Worm (Caenorhabditis elegans) whole organism, L1 larva: Measurements from ENCODE around the gene C44B7.5.

Experiments used
- C16A3.4 ChIP-seq: fragments of 150-350 bp; optimal IDR thresholded peaks from 2 replicates; lab custom pipeline; 2014; ENCODE audit warnings: missing biosample characterization, missing genetic modification characterization
- F16B12.6 ChIP-seq: fragments of 150-350 bp; optimal IDR thresholded peaks from 2 replicates; lab custom pipeline; 2014; ENCODE audit warnings: missing biosample characterization, missing genetic modification characterization
- aha-1 ChIP-seq: fragments of 150-350 bp; optimal IDR thresholded peaks from 2 replicates; lab custom pipeline; 2014; ENCODE audit warnings: missing biosample characterization, missing genetic modification characterization
- alr-1 ChIP-seq: fragments of 200-800 bp; sonication (Bioruptor generic); optimal IDR thresholded peaks from 2 replicates; lab custom pipeline; 2018; ENCODE audit warnings: borderline replicate concordance, mild to moderate bottlenecking, missing genetic modification characterization, missing compliant biosample characterization
- aly-2 ChIP-seq: fragments of 150-350 bp; optimal IDR thresholded peaks from 2 replicates; lab custom pipeline; 2014; ENCODE audit warnings: missing biosample characterization, missing genetic modification characterization
- ama-1 ChIP-seq: fragments of 150-350 bp; optimal IDR thresholded peaks from 2 replicates; lab custom pipeline; 2014
- blmp-1 ChIP-seq: fragments of 150-350 bp; optimal IDR thresholded peaks from 2 replicates; lab custom pipeline; 2014; ENCODE audit warnings: missing biosample characterization, missing genetic modification characterization
- ceh-63 ChIP-seq: fragments of 200-800 bp; sonication (Bioruptor generic); optimal IDR thresholded peaks from 2 replicates; lab custom pipeline; 2018; ENCODE audit warnings: mild to moderate bottlenecking, missing genetic modification characterization, missing compliant biosample characterization
- ceh-90 ChIP-seq: sonication (generic microtip); optimal IDR thresholded peaks from 2 replicates; lab custom pipeline; 2016; ENCODE audit warnings: missing genetic modification characterization, missing compliant biosample characterization
- dpl-1 ChIP-seq, 3 experiments: fragments of 150-350 bp in 2 of 3; sonication (generic microtip) in 1 of 3; optimal IDR thresholded peaks; 2 replicates each; lab custom pipeline; 2014 to 2017; ENCODE audit warnings: missing biosample characterization in 3 of 3, missing genetic modification characterization in 3 of 3, missing genetic modification reagents in 3 of 3
- dsc-1 ChIP-seq: sonication (generic microtip); optimal IDR thresholded peaks from 2 replicates; lab custom pipeline; 2016; ENCODE audit warnings: mild to moderate bottlenecking, missing genetic modification characterization, missing compliant biosample characterization
- efl-1 ChIP-seq, 4 experiments: fragments of 150-350 bp; optimal IDR thresholded peaks in 3 of 4; peaks in 1 of 4; 1 replicate in 1 of 4; 2 replicates in 3 of 4; lab custom pipeline; 2014; ENCODE audit warnings: missing biosample characterization in 2 of 4, missing genetic modification characterization in 2 of 4, missing genetic modification reagents in 2 of 4
- efl-3 ChIP-seq: fragments of 200-800 bp; sonication (Bioruptor generic); optimal IDR thresholded peaks from 2 replicates; lab custom pipeline; 2018; ENCODE audit warnings: mild to moderate bottlenecking, missing genetic modification characterization, missing compliant biosample characterization
- egl-27 ChIP-seq, 2 experiments: fragments of 150-350 bp in 1 of 2; sonication (generic microtip); optimal IDR thresholded peaks; 3 replicates each; lab custom pipeline; 2017 to 2018; ENCODE audit warnings: missing biosample characterization in 2 of 2, missing genetic modification characterization in 2 of 2, missing genetic modification reagents in 2 of 2
- elt-3 ChIP-seq, 6 experiments: fragments of 150-350 bp in 1 of 6; sonication (generic microtip); optimal IDR thresholded peaks; 2 replicates each; lab custom pipeline; 2017 to 2018; ENCODE audit warnings: missing biosample characterization in 6 of 6, missing genetic modification characterization in 6 of 6, inconsistent platforms in 1 of 6
- fkh-8 ChIP-seq: sonication (generic microtip); optimal IDR thresholded peaks from 2 replicates; lab custom pipeline; 2016; ENCODE audit warnings: mild to moderate bottlenecking, missing genetic modification characterization, missing compliant biosample characterization
- grh-1 ChIP-seq: fragments of 200-800 bp; sonication (Bioruptor generic); IDR thresholded peaks from 2 replicates; pipeline ENCODE4 v1.3.6; 2022; ENCODE audit warnings: missing genetic modification reagents, missing genetic modification characterization, missing compliant biosample characterization
- hpl-2 ChIP-seq: fragments of 150-350 bp; optimal IDR thresholded peaks from 2 replicates; lab custom pipeline; 2014; ENCODE audit warnings: missing biosample characterization, missing genetic modification reagents, missing genetic modification characterization
- irx-1 ChIP-seq: sonication (generic microtip); optimal IDR thresholded peaks from 2 replicates; lab custom pipeline; 2016; ENCODE audit warnings: missing genetic modification characterization, missing compliant biosample characterization
- jun-1 ChIP-seq: fragments of 150-350 bp; optimal IDR thresholded peaks from 2 replicates; lab custom pipeline; 2014; ENCODE audit warnings: missing biosample characterization, missing genetic modification reagents, missing genetic modification characterization
- lin-14 ChIP-seq: fragments of 200-800 bp; sonication (Bioruptor generic); optimal IDR thresholded peaks from 2 replicates; lab custom pipeline; 2018; ENCODE audit warnings: mild to moderate bottlenecking, missing genetic modification characterization, moderate library complexity, missing compliant biosample characterization
- lin-35 ChIP-seq, 2 experiments: fragments of 150-350 bp; optimal IDR thresholded peaks; 2 replicates each; lab custom pipeline; 2014; ENCODE audit warnings: missing biosample characterization in 2 of 2, missing genetic modification characterization in 2 of 2, missing genetic modification reagents in 2 of 2
- lin-39 ChIP-seq: fragments of 150-350 bp; optimal IDR thresholded peaks from 2 replicates; lab custom pipeline; 2014; ENCODE audit warnings: missing biosample characterization, missing genetic modification reagents, missing genetic modification characterization
- lsy-2 ChIP-seq, 2 experiments: fragments of 150-350 bp; optimal IDR thresholded peaks; 2 replicates each; lab custom pipeline; 2014; ENCODE audit warnings: missing biosample characterization in 2 of 2, missing genetic modification characterization in 2 of 2
- mab-9 ChIP-seq: fragments of 200-800 bp; sonication (Bioruptor generic); IDR thresholded peaks from 2 replicates; pipeline ENCODE4 v1.3.6; 2022; ENCODE audit warnings: missing genetic modification reagents, missing genetic modification characterization, missing compliant biosample characterization
- nhr-12 ChIP-seq: sonication (generic microtip); optimal IDR thresholded peaks from 2 replicates; lab custom pipeline; 2017; ENCODE audit warnings: missing biosample characterization, missing genetic modification characterization
- nhr-28 ChIP-seq: fragments of 150-350 bp; optimal IDR thresholded peaks from 2 replicates; lab custom pipeline; 2014; ENCODE audit warnings: missing biosample characterization, missing genetic modification characterization
- nhr-47 ChIP-seq: sonication (generic microtip); optimal IDR thresholded peaks from 2 replicates; lab custom pipeline; 2016; ENCODE audit warnings: mild to moderate bottlenecking, missing genetic modification characterization, moderate library complexity, missing compliant biosample characterization
- nhr-76 ChIP-seq: sonication (generic microtip); optimal IDR thresholded peaks from 2 replicates; lab custom pipeline; 2017; ENCODE audit warnings: missing biosample characterization, missing genetic modification characterization
- nhr-84 ChIP-seq: sonication (generic microtip); optimal IDR thresholded peaks from 2 replicates; lab custom pipeline; 2017; ENCODE audit warnings: missing biosample characterization, missing genetic modification characterization
- pqm-1 ChIP-seq: sonication (generic microtip); optimal IDR thresholded peaks from 3 replicates; lab custom pipeline; 2017; ENCODE audit warnings: missing biosample characterization, missing genetic modification characterization
- rnt-1 ChIP-seq: sonication (generic microtip); optimal IDR thresholded peaks from 2 replicates; lab custom pipeline; 2016; ENCODE audit warnings: mild to moderate bottlenecking, missing genetic modification characterization, moderate library complexity, missing compliant biosample characterization
- skn-1 ChIP-seq: fragments of 150-350 bp; optimal IDR thresholded peaks from 2 replicates; lab custom pipeline; 2014; ENCODE audit warnings: missing biosample characterization, missing genetic modification characterization
- snpc-4 ChIP-seq: fragments of 150-350 bp; optimal IDR thresholded peaks from 2 replicates; lab custom pipeline; 2014; ENCODE audit warnings: missing biosample characterization, missing genetic modification characterization
- snu-23 ChIP-seq: sonication (generic microtip); optimal IDR thresholded peaks from 2 replicates; lab custom pipeline; 2016; ENCODE audit warnings: missing genetic modification characterization, missing compliant biosample characterization
- sox-4 ChIP-seq: sonication (generic microtip); optimal IDR thresholded peaks from 2 replicates; lab custom pipeline; 2016; ENCODE audit warnings: missing genetic modification characterization, missing compliant biosample characterization
- sptf-1 ChIP-seq: fragments of 150-350 bp; optimal IDR thresholded peaks from 2 replicates; lab custom pipeline; 2014; ENCODE audit warnings: missing biosample characterization, missing genetic modification characterization
- swsn-7 ChIP-seq: sonication (generic microtip); optimal IDR thresholded peaks from 2 replicates; lab custom pipeline; 2016; ENCODE audit warnings: missing genetic modification characterization, missing compliant biosample characterization
- tbx-2 ChIP-seq: sonication (generic microtip); optimal IDR thresholded peaks from 2 replicates; lab custom pipeline; 2016; ENCODE audit warnings: missing genetic modification characterization, missing compliant biosample characterization
- tlp-1 ChIP-seq: fragments of 150-350 bp; optimal IDR thresholded peaks from 2 replicates; lab custom pipeline; 2014; ENCODE audit warnings: missing biosample characterization, missing genetic modification characterization
- unc-130 ChIP-seq: fragments of 150-350 bp; optimal IDR thresholded peaks from 2 replicates; lab custom pipeline; 2017; ENCODE audit warnings: missing biosample characterization, missing genetic modification characterization, inconsistent platforms
- unc-30 ChIP-seq: sonication (generic microtip); optimal IDR thresholded peaks from 2 replicates; lab custom pipeline; 2017; ENCODE audit warnings: missing biosample characterization, missing genetic modification characterization
- unc-62 ChIP-seq: fragments of 150-350 bp; optimal IDR thresholded peaks from 2 replicates; lab custom pipeline; 2014; ENCODE audit warnings: missing biosample characterization, missing genetic modification reagents, missing genetic modification characterization
- unc-86 ChIP-seq: sonication (generic microtip); optimal IDR thresholded peaks from 2 replicates; lab custom pipeline; 2016; ENCODE audit warnings: missing genetic modification characterization, missing compliant biosample characterization
- unc-98 ChIP-seq: fragments of 200-800 bp; sonication (Bioruptor generic); IDR thresholded peaks from 2 replicates; pipeline ENCODE4 v1.3.6; 2022; ENCODE audit warnings: missing genetic modification characterization, missing compliant biosample characterization
- xbp-1 ChIP-seq: sonication (generic microtip); optimal IDR thresholded peaks from 2 replicates; lab custom pipeline; 2016; ENCODE audit warnings: missing genetic modification characterization, missing compliant biosample characterization
- zip-4 ChIP-seq: fragments of 200-800 bp; sonication (Bioruptor generic); optimal IDR thresholded peaks from 2 replicates; lab custom pipeline; 2018; ENCODE audit warnings: mild to moderate bottlenecking, missing genetic modification characterization, moderate library complexity, missing compliant biosample characterization
- ztf-4 ChIP-seq: fragments of 150-350 bp; optimal IDR thresholded peaks from 2 replicates; lab custom pipeline; 2014; ENCODE audit warnings: missing biosample characterization, missing genetic modification characterization

The C44B7.5 gene

DNA sequence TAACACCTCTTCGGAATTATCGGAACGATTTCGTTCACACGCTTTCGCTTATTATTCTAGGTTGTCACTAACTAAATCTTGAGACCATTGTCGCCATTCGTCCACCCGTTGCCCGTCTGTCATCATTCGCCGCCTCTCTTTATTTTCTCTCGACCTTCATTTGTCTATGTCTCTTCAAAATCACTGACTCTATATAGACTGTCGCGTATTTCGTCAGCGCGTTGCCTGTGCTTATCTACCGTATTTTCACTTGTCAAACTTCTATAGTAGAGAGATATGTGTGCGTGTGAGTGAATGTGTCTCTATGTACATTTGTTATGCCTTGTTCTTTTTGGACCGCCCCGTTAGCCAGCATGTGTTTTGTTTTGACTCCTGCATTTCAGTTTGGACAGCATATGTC is 43.3 kb downstream of the C44B7.5 start (continued):
- TF ChIP-seq elt-3 (tag; optimal IDR thresholded peaks at IDR 0.05; lab: Kevin White, UChicago) (peak in 4 of 6 experiments; percentile 19 to 81 (median 36)), unc-62 (no peak), lsy-2 (tag; optimal IDR thresholded peaks at IDR 0.05; lab: Kevin White, UChicago) (peak; percentile 32 to 87), ceh-90 (tag; lab: Kevin White, UChicago) (no peak), blmp-1 (tag; lab: Kevin White, UChicago) (peak; percentile 98), nhr-76 (no peak), unc-98 (GFP tag; lab: Robert Waterston, UW) (no peak), C16A3.4 (tag; lab: Kevin White, UChicago) (peak; percentile 25), nhr-12 (tag; lab: Kevin White, UChicago) (no peak), aha-1 (tag; lab: Kevin White, UChicago) (no peak), nhr-28 (tag; lab: Kevin White, UChicago) (no peak)

DNA sequence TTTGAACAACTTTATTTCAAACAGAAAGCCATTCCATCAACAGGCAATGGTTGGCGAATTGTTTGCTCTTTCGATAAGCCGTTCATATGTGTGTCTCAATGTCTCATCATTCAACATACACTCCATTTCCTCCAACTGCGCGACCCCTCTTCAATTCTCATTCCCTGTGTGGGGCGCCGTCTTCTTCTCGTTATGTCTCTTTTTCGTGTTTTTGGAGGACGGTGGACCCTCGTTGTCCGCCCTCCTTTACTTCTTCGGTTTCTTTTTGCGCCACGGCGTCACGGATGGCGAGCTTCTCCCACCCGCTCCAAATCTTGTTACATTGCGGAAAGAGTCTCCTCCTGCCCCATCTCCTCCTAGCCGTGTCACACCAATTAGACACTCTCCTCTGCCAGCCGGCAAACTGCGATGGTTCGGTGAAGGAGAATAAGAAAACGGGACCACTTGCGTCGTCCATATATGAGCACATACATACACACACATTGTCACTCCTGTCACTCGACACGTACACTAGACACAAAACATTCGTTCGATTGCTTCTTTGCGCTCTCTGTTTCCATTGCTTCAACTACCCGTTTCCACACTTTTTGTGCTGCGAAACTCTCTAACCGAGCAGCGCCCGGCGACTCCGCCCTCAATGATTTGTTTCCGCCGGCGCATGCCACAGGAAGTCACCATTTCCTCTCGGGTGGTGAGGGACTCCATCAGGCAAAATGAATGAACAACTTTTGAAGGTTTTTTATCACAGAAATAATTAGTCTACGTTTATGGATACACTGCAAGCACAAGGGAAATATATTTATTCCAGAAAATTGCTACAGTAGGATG is 44.1 kb downstream of the C44B7.5 start:
- TF ChIP-seq efl-1 (optimal IDR thresholded peaks at IDR 0.05; lab: Kevin White, UChicago): no peak
- TF ChIP-seq efl-1 (GFP tag; optimal IDR thresholded peaks at IDR 0.05 in 1 of 2; lab: Kevin White, UChicago): no peak
- no peak for TF ChIP-seq nhr-84
- TF ChIP-seq ama-1 (lab: Kevin White, UChicago): no peak
- TF ChIP-seq skn-1 (tag; lab: Kevin White, UChicago): no peak
- TF ChIP-seq lin-14 (GFP tag; lab: Kevin White, UChicago): peak; percentile 61
- TF ChIP-seq nhr-47: no peak
- TF ChIP-seq lin-39 (tag; lab: Kevin White, UChicago): no peak
- TF ChIP-seq tbx-2: peak; percentile 19
- TF ChIP-seq tlp-1 (tag; lab: Kevin White, UChicago): no peak
- peak; percentile 1 for TF ChIP-seq unc-86 (tag; lab: Kevin White, UChicago)
- TF ChIP-seq jun-1 (tag; lab: Kevin White, UChicago): no peak
- TF ChIP-seq efl-3 (GFP tag; lab: Kevin White, UChicago): no peak
- TF ChIP-seq fkh-8: peak; percentile 58
- TF ChIP-seq pqm-1 (tag; lab: Kevin White, UChicago): no peak

DNA sequence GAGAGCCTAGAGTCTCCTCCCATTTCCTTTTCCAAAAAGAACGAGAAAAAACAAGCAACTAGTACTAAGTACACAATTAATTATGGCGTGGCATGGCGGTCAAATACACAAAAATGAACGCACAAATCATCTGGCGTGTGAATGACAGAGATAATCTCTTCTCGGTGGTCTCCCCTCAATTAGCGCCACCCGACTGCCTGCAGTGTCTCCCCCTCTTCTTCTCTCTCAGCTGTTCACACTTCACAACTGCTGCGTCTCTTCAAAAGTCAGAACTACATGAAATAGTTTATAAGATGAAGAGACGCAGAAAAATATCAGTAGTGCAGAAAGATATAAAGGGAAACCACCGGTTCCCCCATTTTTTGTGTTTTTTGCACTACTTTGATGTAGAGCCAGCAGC is 45.0 kb downstream of the C44B7.5 start:
- TF ChIP-seq jun-1 (tag; lab: Kevin White, UChicago): no peak
- TF ChIP-seq sox-4 (tag; lab: Kevin White, UChicago): peak; percentile 23
- TF ChIP-seq sptf-1 (tag; lab: Kevin White, UChicago): no peak
- no peak for TF ChIP-seq snpc-4 (tag; lab: Kevin White, UChicago)
- no peak for TF ChIP-seq F16B12.6 (tag; lab: Kevin White, UChicago)
- TF ChIP-seq aly-2 (tag; lab: Kevin White, UChicago): no peak
- TF ChIP-seq egl-27 (tag; optimal IDR thresholded peaks at IDR 0.05; lab: Kevin White, UChicago): peak in 1 of 2 experiments; percentile 26
- no peak for TF ChIP-seq nhr-12 (tag; lab: Kevin White, UChicago)
- no peak for TF ChIP-seq ceh-63
- TF ChIP-seq elt-3 (tag; optimal IDR thresholded peaks at IDR 0.05; lab: Kevin White, UChicago): peak in 4 of 6 experiments; percentile 1 to 68 (median 34)
- TF ChIP-seq mab-9 (GFP tag; lab: Robert Waterston, UW): no peak
- peak; percentile 96 for TF ChIP-seq lin-14 (GFP tag; lab: Kevin White, UChicago)
- TF ChIP-seq dpl-1 (GFP tag; optimal IDR thresholded peaks at IDR 0.05; lab: Kevin White, UChicago): peak; percentile 4 to 21 (median 16)
- TF ChIP-seq unc-130: peak; percentile 26
- no peak for TF ChIP-seq zip-4
- TF ChIP-seq alr-1: no peak
- TF ChIP-seq lin-35 (GFP tag; optimal IDR thresholded peaks at IDR 0.05; lab: Kevin White, UChicago): peak; percentile 18 to 25
- TF ChIP-seq unc-30 (tag; lab: Kevin White, UChicago): no peak
- TF ChIP-seq aha-1 (tag; lab: Kevin White, UChicago): no peak
- TF ChIP-seq snu-23 (GFP tag; lab: Kevin White, UChicago): peak; percentile 58
- no peak for TF ChIP-seq hpl-2 (GFP tag; lab: Kevin White, UChicago)
- no peak for TF ChIP-seq grh-1
- TF ChIP-seq ztf-4: peak; percentile 45
- TF ChIP-seq rnt-1 (tag; lab: Kevin White, UChicago): peak; percentile 88
- no peak for TF ChIP-seq unc-62
- TF ChIP-seq efl-1 (optimal IDR thresholded peaks at IDR 0.05; lab: Kevin White, UChicago): peak; percentile 27 to 36
- peak in 1 of 2 experiments; percentile 60 for TF ChIP-seq efl-1 (GFP tag; optimal IDR thresholded peaks at IDR 0.05 in 1 of 2; lab: Kevin White, UChicago)
- TF ChIP-seq xbp-1 (tag; lab: Kevin White, UChicago): peak; percentile 16
- TF ChIP-seq tlp-1 (tag; lab: Kevin White, UChicago): no peak
- TF ChIP-seq swsn-7 (tag; lab: Kevin White, UChicago): peak; percentile 18
- peak; percentile 62 for TF ChIP-seq dsc-1 (tag; lab: Kevin White, UChicago)
- TF ChIP-seq irx-1 (tag; lab: Kevin White, UChicago): peak; percentile 60
